Fruit fly (Drosophila melanogaster) whole organism, prepupa: ENCODE measurements around the gene CG43755.

Source experiments
- Blimp-1 ChIP-seq: fragments of 200-800 bp; sonication (Bioruptor generic); optimal IDR thresholded peaks from 3 replicates; lab custom pipeline; 2017; ENCODE audit warnings: missing biosample characterization, missing genetic modification characterization, mild to moderate bottlenecking, moderate library complexity, missing genetic modification reagents
- CG10631 ChIP-seq: fragments of 200-800 bp; sonication (Bioruptor generic); optimal IDR thresholded peaks from 2 replicates; lab custom pipeline; 2016; ENCODE audit warnings: missing biosample characterization, missing genetic modification characterization
- CG10669 ChIP-seq: fragments of 200-800 bp; sonication (Bioruptor generic); optimal IDR thresholded peaks from 3 replicates; lab custom pipeline; 2018; ENCODE audit warnings: missing biosample characterization, mild to moderate bottlenecking, missing genetic modification characterization, moderate library complexity
- CG11762 ChIP-seq: fragments of 200-800 bp; sonication (Bioruptor generic); optimal IDR thresholded peaks from 3 replicates; lab custom pipeline; 2016; ENCODE audit warnings: missing biosample characterization, missing genetic modification characterization; ENCODE audit not compliant: insufficient read depth
- CG15336 ChIP-seq: fragments of 200-800 bp; sonication (Bioruptor generic); IDR thresholded peaks from 2 replicates; pipeline ENCODE4 v1.3.6; 2022; ENCODE audit warnings: missing biosample characterization, missing genetic modification characterization
- CG1621 ChIP-seq: fragments of 200-800 bp; sonication (Bioruptor generic); optimal IDR thresholded peaks from 3 replicates; lab custom pipeline; 2018; ENCODE audit warnings: missing biosample characterization, mild to moderate bottlenecking, missing genetic modification characterization
- CG16779 ChIP-seq: fragments of 200-800 bp; sonication (Bioruptor generic); optimal IDR thresholded peaks from 3 replicates; lab custom pipeline; 2017; ENCODE audit warnings: missing biosample characterization, mild to moderate bottlenecking, missing genetic modification characterization
- CG31627 ChIP-seq: fragments of 200-800 bp; sonication (Bioruptor generic); optimal IDR thresholded peaks from 3 replicates; lab custom pipeline; 2016; ENCODE audit warnings: missing biosample characterization, missing genetic modification characterization
- CG34406 ChIP-seq: fragments of 200-800 bp; sonication (Bioruptor generic); optimal IDR thresholded peaks from 3 replicates; lab custom pipeline; 2016; ENCODE audit warnings: missing biosample characterization, missing genetic modification characterization
- CG6163 ChIP-seq: fragments of 200-800 bp; sonication (Bioruptor generic); IDR thresholded peaks from 3 replicates; pipeline ENCODE4 v1.3.6; 2022; ENCODE audit warnings: missing biosample characterization, missing genetic modification characterization
- CG6276 ChIP-seq: fragments of 200-800 bp; sonication (Bioruptor generic); optimal IDR thresholded peaks from 2 replicates; lab custom pipeline; 2017; ENCODE audit warnings: missing biosample characterization, mild to moderate bottlenecking, missing genetic modification characterization
- CG6792 ChIP-seq: fragments of 200-800 bp; sonication (Bioruptor generic); optimal IDR thresholded peaks from 3 replicates; lab custom pipeline; 2016; ENCODE audit warnings: missing biosample characterization, missing genetic modification characterization
- CG6808 ChIP-seq: fragments of 200-800 bp; sonication (Bioruptor generic); optimal IDR thresholded peaks from 3 replicates; lab custom pipeline; 2017; ENCODE audit warnings: missing biosample characterization, missing genetic modification characterization, mild to moderate bottlenecking, moderate library complexity, missing genetic modification reagents
- CG6854 ChIP-seq: fragments of 200-800 bp; sonication (Bioruptor generic); optimal IDR thresholded peaks from 2 replicates; lab custom pipeline; 2017; ENCODE audit warnings: missing biosample characterization, mild to moderate bottlenecking, missing genetic modification characterization
- CG7368 ChIP-seq: fragments of 200-800 bp; sonication (Bioruptor generic); optimal IDR thresholded peaks from 3 replicates; lab custom pipeline; 2016; ENCODE audit warnings: missing biosample characterization, missing genetic modification characterization
- CG8319 ChIP-seq: fragments of 200-800 bp; sonication (Bioruptor generic); optimal IDR thresholded peaks from 3 replicates; lab custom pipeline; 2016; ENCODE audit warnings: missing biosample characterization, missing genetic modification characterization
- CG8632 ChIP-seq: fragments of 200-800 bp; sonication (Bioruptor generic); optimal IDR thresholded peaks from 3 replicates; lab custom pipeline; 2016; ENCODE audit warnings: missing biosample characterization, missing genetic modification characterization
- CG9139 ChIP-seq: fragments of 200-800 bp; sonication (Bioruptor generic); optimal IDR thresholded peaks from 3 replicates; lab custom pipeline; 2017; ENCODE audit warnings: missing biosample characterization, mild to moderate bottlenecking, missing genetic modification characterization
- Eip78C ChIP-seq: fragments of 200-800 bp; sonication (Bioruptor generic); peaks from one replicate; lab custom pipeline; 2016; ENCODE audit warnings: missing biosample characterization, missing genetic modification characterization
- Eip93F ChIP-seq: fragments of 200-800 bp; sonication (Bioruptor generic); optimal IDR thresholded peaks from 2 replicates; lab custom pipeline; 2016; ENCODE audit warnings: missing biosample characterization, mild to moderate bottlenecking, missing genetic modification characterization
- Ets21C ChIP-seq: fragments of 200-800 bp; sonication (Bioruptor generic); optimal IDR thresholded peaks from 3 replicates; lab custom pipeline; 2016; ENCODE audit warnings: missing biosample characterization, missing genetic modification characterization
- Ets96B ChIP-seq: fragments of 200-800 bp; optimal IDR thresholded peaks from 2 replicates; lab custom pipeline; 2019; ENCODE audit warnings: missing biosample characterization, mild to moderate bottlenecking, missing genetic modification characterization, moderate library complexity
- Gug ChIP-seq: fragments of 200-800 bp; sonication (Bioruptor generic); IDR thresholded peaks from 2 replicates; pipeline ENCODE4 v1.3.6; 2022; ENCODE audit warnings: missing biosample characterization, missing genetic modification characterization
- Hr4 ChIP-seq: fragments of 200-800 bp; sonication (Bioruptor generic); optimal IDR thresholded peaks from 3 replicates; lab custom pipeline; 2016; ENCODE audit warnings: missing biosample characterization, missing genetic modification characterization
- Lpt ChIP-seq: fragments of 200-800 bp; sonication (Bioruptor generic); optimal IDR thresholded peaks from 3 replicates; lab custom pipeline; 2016; ENCODE audit warnings: missing biosample characterization, missing genetic modification characterization
- OdsH ChIP-seq: fragments of 200-800 bp; sonication (Bioruptor generic); optimal IDR thresholded peaks from 3 replicates; lab custom pipeline; 2016; ENCODE audit warnings: missing biosample characterization, missing genetic modification characterization
- Sox102F ChIP-seq: fragments of 200-800 bp; sonication (Bioruptor generic); optimal IDR thresholded peaks from 2 replicates; lab custom pipeline; 2016; ENCODE audit warnings: missing biosample characterization, mild to moderate bottlenecking, missing genetic modification characterization
- Sox15 ChIP-seq: fragments of 200-800 bp; sonication (Bioruptor generic); optimal IDR thresholded peaks from 3 replicates; lab custom pipeline; 2016; ENCODE audit warnings: missing biosample characterization, missing genetic modification characterization
- achi ChIP-seq: fragments of 200-800 bp; sonication (Bioruptor generic); optimal IDR thresholded peaks from 3 replicates; lab custom pipeline; 2016; ENCODE audit warnings: missing biosample characterization, missing genetic modification characterization
- acj6 ChIP-seq: fragments of 200-800 bp; sonication (Bioruptor generic); optimal IDR thresholded peaks from 3 replicates; lab custom pipeline; 2016; ENCODE audit warnings: missing biosample characterization, missing genetic modification characterization
- cyc ChIP-seq: fragments of 200-800 bp; sonication (Bioruptor generic); optimal IDR thresholded peaks from 3 replicates; lab custom pipeline; 2016; ENCODE audit warnings: missing biosample characterization, missing genetic modification characterization
- dac ChIP-seq: fragments of 200-800 bp; sonication (Bioruptor generic); optimal IDR thresholded peaks from 2 replicates; lab custom pipeline; 2017; ENCODE audit warnings: missing biosample characterization, mild to moderate bottlenecking, missing genetic modification characterization
- dsx ChIP-seq: fragments of 200-800 bp; optimal IDR thresholded peaks from 3 replicates; lab custom pipeline; 2019; ENCODE audit warnings: missing biosample characterization, mild to moderate bottlenecking, missing genetic modification characterization, moderate library complexity; ENCODE audit not compliant: poor library complexity, severe bottlenecking
- eg ChIP-seq: fragments of 200-800 bp; sonication (Bioruptor generic); IDR thresholded peaks from 3 replicates; pipeline ENCODE4 v1.3.6; 2022; ENCODE audit warnings: missing biosample characterization, missing genetic modification characterization
- esn ChIP-seq: fragments of 200-800 bp; sonication (Bioruptor generic); optimal IDR thresholded peaks from 2 replicates; lab custom pipeline; 2016; ENCODE audit warnings: missing biosample characterization, mild to moderate bottlenecking, missing genetic modification characterization, moderate library complexity
- fd59A ChIP-seq: fragments of 200-800 bp; sonication (Bioruptor generic); optimal IDR thresholded peaks from 2 replicates; lab custom pipeline; 2017; ENCODE audit warnings: missing biosample characterization, mild to moderate bottlenecking, missing genetic modification characterization, missing genetic modification reagents
- fkh ChIP-seq: fragments of 200-800 bp; sonication (Bioruptor generic); optimal IDR thresholded peaks from 3 replicates; lab custom pipeline; 2017; ENCODE audit warnings: missing biosample characterization, mild to moderate bottlenecking, missing genetic modification characterization, moderate library complexity
- lz ChIP-seq: fragments of 200-800 bp; sonication (Bioruptor generic); optimal IDR thresholded peaks from 3 replicates; lab custom pipeline; 2016; ENCODE audit warnings: missing biosample characterization, missing genetic modification characterization
- net ChIP-seq: fragments of 200-800 bp; sonication (Bioruptor generic); optimal IDR thresholded peaks from 3 replicates; lab custom pipeline; 2016; ENCODE audit warnings: missing biosample characterization, missing genetic modification characterization
- salr ChIP-seq, 2 experiments: fragments of 200-800 bp; sonication (Bioruptor generic); optimal IDR thresholded peaks; 3 replicates each; lab custom pipeline; 2016 to 2018; ENCODE audit warnings: missing biosample characterization in 2 of 2, missing genetic modification characterization in 2 of 2, mild to moderate bottlenecking in 1 of 2
- spab ChIP-seq: fragments of 200-800 bp; sonication (Bioruptor generic); optimal IDR thresholded peaks from 2 replicates; lab custom pipeline; 2017; ENCODE audit warnings: missing biosample characterization, mild to moderate bottlenecking, missing genetic modification characterization, missing genetic modification reagents
- svp ChIP-seq: fragments of 200-800 bp; sonication (Bioruptor generic); peaks from one replicate; lab custom pipeline; 2016; ENCODE audit warnings: missing biosample characterization, missing genetic modification characterization
- topi ChIP-seq: fragments of 200-800 bp; sonication (Bioruptor generic); optimal IDR thresholded peaks from 3 replicates; lab custom pipeline; 2016; ENCODE audit warnings: missing biosample characterization, missing genetic modification characterization
- vri ChIP-seq: fragments of 200-800 bp; sonication (Bioruptor generic); optimal IDR thresholded peaks from 3 replicates; lab custom pipeline; 2016; ENCODE audit warnings: missing biosample characterization, mild to moderate bottlenecking, missing genetic modification characterization

CG43755 gene

DNA sequence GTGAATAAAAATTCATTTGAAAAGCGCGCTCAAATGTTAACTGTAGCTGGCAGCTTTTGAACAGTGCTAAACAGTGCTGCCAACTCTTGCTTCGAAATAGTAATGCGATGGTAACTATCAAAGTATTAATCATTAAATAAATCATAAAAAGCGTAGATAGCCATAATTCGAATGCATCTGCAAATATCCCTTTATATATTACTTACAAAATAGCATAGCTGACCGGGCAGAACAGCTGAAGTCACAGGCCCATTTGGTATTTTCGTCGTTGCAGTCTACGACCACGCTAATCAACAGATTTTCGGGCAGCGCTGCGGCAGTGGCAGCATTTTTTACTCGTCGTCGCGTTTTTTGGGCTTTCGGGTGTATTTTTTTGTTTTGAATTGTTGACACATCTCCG, 23.9 kb downstream of the CG43755 start, which contains the start of gene Plc21C (continued):
- TF ChIP-seq salr (GFP tag; optimal IDR thresholded peaks at IDR 0.05; lab: Kevin White, UChicago) (no peak), lz (GFP tag; lab: Kevin White, UChicago) (peak; percentile 43), fd59A (GFP tag; lab: Kevin White, UChicago) (no peak), Sox102F (GFP tag; lab: Kevin White, UChicago) (peak; percentile 33), Eip78C (GFP tag; lab: Kevin White, UChicago) (peak; percentile 77), CG31627 (GFP tag; lab: Kevin White, UChicago) (peak; percentile 61), eg (GFP tag; lab: Robert Waterston, UW) (no peak), CG10631 (peak; percentile 34), Hr4 (GFP tag; lab: Kevin White, UChicago) (peak; percentile 40), dac (GFP tag; lab: Kevin White, UChicago) (no peak), CG6808 (GFP tag; lab: Kevin White, UChicago) (peak; percentile 91), CG6854 (no peak), Sox15 (peak; percentile 2)
- TF ChIP-seq, all 60 proteins: peak for 27

DNA sequence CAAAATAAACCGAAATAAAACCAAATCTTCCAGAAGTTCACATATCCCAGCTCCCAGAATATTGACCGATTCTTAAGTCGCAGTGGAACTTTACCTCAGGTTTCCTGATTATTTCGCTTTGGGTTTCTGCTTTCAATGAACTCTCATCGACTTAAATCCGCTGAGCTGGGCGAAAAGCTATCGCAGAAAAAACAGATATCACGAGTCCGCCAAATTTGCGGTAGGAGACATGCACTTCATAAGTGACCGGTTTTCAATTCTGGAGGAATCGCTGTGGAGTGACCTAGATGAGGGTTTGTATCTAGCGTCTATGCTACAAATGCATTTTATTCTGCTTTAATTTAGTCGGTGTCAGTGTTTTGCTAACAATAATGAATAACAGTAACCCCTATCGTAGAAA, 24.4 kb downstream of the CG43755 start:
- TF ChIP-seq Eip78C (GFP tag; lab: Kevin White, UChicago) (no peak), CG34406 (GFP tag; lab: Kevin White, UChicago) (no peak), Lpt (GFP tag; lab: Kevin White, UChicago) (no peak), CG15336 (GFP tag; lab: Robert Waterston, UW) (no peak), spab (GFP tag; lab: Kevin White, UChicago) (no peak), cyc (GFP tag; lab: Kevin White, UChicago) (no peak), net (GFP tag; lab: Kevin White, UChicago) (no peak), CG6163 (no peak), CG6276 (no peak), acj6 (no peak), topi (GFP tag; lab: Kevin White, UChicago) (no peak), CG8319 (GFP tag; lab: Kevin White, UChicago) (no peak), CG10669 (GFP tag; lab: Kevin White, UChicago) (no peak), CG8632 (GFP tag; lab: Kevin White, UChicago) (no peak), salr (GFP tag; optimal IDR thresholded peaks at IDR 0.05; lab: Kevin White, UChicago) (no peak), CG10631 (no peak)

DNA sequence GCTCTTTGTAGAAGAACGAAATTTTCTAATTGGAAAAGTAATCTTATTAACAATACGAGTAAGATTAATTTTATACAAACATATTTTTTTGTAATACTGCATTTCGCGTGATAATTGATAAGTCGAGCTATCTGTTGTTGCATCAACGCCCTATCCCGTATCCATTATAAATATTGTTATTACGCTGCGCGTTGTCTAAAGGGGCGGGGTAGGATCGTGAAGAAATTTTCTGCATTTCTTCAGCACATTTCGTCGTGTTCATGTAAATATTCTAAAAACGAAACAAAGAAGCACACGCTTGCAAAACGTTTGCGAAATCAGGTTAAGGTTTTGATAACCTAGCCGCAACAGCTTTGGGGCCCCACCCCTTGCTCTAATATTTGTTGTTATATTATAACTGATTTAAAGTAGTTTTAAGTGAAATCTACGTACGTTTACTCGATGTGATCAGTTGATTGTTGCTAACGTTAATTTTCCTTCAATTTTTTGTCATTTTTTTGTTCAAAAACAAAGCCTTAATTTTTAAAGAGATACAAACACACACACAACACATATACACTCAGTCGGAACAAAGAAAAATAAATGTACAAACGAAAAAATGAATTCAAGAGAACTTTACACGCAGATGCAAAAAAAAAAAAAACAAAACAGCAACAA, 26.1 kb downstream of the CG43755 start:
- no peak for TF ChIP-seq CG9139 (GFP tag; lab: Kevin White, UChicago)
- no peak for TF ChIP-seq CG6276
- peak; percentile 48 for TF ChIP-seq Eip93F (GFP tag; lab: Kevin White, UChicago)
- TF ChIP-seq svp = peak; percentile 55
- no peak for TF ChIP-seq CG6792 (GFP tag; lab: Kevin White, UChicago)
- no peak for TF ChIP-seq CG10631
- no peak for TF ChIP-seq CG31627 (GFP tag; lab: Kevin White, UChicago)
- no peak for TF ChIP-seq lz (GFP tag; lab: Kevin White, UChicago)
- TF ChIP-seq fkh (GFP tag; lab: Kevin White, UChicago) = no peak
- no peak for TF ChIP-seq Ets21C (GFP tag; lab: Kevin White, UChicago)
- no peak for TF ChIP-seq Hr4 (GFP tag; lab: Kevin White, UChicago)
- no peak for TF ChIP-seq dsx (GFP tag; lab: Kevin White, UChicago)
- no peak for TF ChIP-seq CG8319 (GFP tag; lab: Kevin White, UChicago)
- TF ChIP-seq CG1621 = no peak
- TF ChIP-seq CG7368 (GFP tag; lab: Kevin White, UChicago) = no peak
- no peak for TF ChIP-seq Gug (GFP tag; lab: Robert Waterston, UW)
- no peak for TF ChIP-seq OdsH (GFP tag; lab: Kevin White, UChicago)
- no peak for TF ChIP-seq CG34406 (GFP tag; lab: Kevin White, UChicago)
- TF ChIP-seq achi (GFP tag; lab: Kevin White, UChicago) = no peak
- peak; percentile 25 for TF ChIP-seq Eip78C (GFP tag; lab: Kevin White, UChicago)
- TF ChIP-seq CG11762 (GFP tag; lab: Kevin White, UChicago) = no peak
- no peak for TF ChIP-seq CG10669 (GFP tag; lab: Kevin White, UChicago)
- TF ChIP-seq eg (GFP tag; lab: Robert Waterston, UW) = no peak
- TF ChIP-seq esn (GFP tag; lab: Kevin White, UChicago) = no peak
- TF ChIP-seq Ets96B = no peak
- no peak for TF ChIP-seq salr (GFP tag; optimal IDR thresholded peaks at IDR 0.05; lab: Kevin White, UChicago)
- peak; percentile 51 for TF ChIP-seq vri (GFP tag; lab: Kevin White, UChicago)
- no peak for TF ChIP-seq net (GFP tag; lab: Kevin White, UChicago)
- no peak for TF ChIP-seq Sox102F (GFP tag; lab: Kevin White, UChicago)
- TF ChIP-seq CG15336 (GFP tag; lab: Robert Waterston, UW) = no peak
- no peak for TF ChIP-seq Blimp-1 (GFP tag; lab: Kevin White, UChicago)
- no peak for TF ChIP-seq CG16779
